Worm (Caenorhabditis elegans) whole organism, L3 larva: Measurements from ENCODE around the gene dyf-18.

Experiments
- R02D3.7 ChIP-seq: fragments of 150-350 bp; optimal IDR thresholded peaks from 2 replicates; lab custom pipeline; 2014; ENCODE audit warnings: missing biosample characterization, missing genetic modification characterization
- ZK546.5 ChIP-seq: sonication (generic microtip); optimal IDR thresholded peaks from 2 replicates; lab custom pipeline; 2017; ENCODE audit warnings: missing biosample characterization, missing genetic modification characterization
- aly-2 ChIP-seq: fragments of 150-350 bp; optimal IDR thresholded peaks from 2 replicates; lab custom pipeline; 2014; ENCODE audit warnings: missing biosample characterization, missing genetic modification characterization
- ama-1 ChIP-seq: fragments of 150-350 bp; optimal IDR thresholded peaks from 2 replicates; lab custom pipeline; 2018
- ceh-16 ChIP-seq: sonication (generic microtip); optimal IDR thresholded peaks from 2 replicates; lab custom pipeline; 2017; ENCODE audit warnings: missing biosample characterization, missing genetic modification characterization
- ceh-82 ChIP-seq: fragments of 150-350 bp; optimal IDR thresholded peaks from 2 replicates; lab custom pipeline; 2014; ENCODE audit warnings: missing biosample characterization, missing genetic modification characterization
- ceh-9 ChIP-seq: sonication (generic microtip); optimal IDR thresholded peaks from 2 replicates; lab custom pipeline; 2018; ENCODE audit warnings: missing biosample characterization, missing genetic modification characterization
- daf-12 ChIP-seq: fragments of 150-350 bp; optimal IDR thresholded peaks from 2 replicates; lab custom pipeline; 2014; ENCODE audit warnings: missing biosample characterization, missing genetic modification reagents, missing genetic modification characterization
- egl-27 ChIP-seq: sonication (generic microtip); optimal IDR thresholded peaks from 4 replicates; lab custom pipeline; 2017; ENCODE audit warnings: missing biosample characterization, missing genetic modification reagents, missing genetic modification characterization
- egl-5 ChIP-seq: fragments of 150-350 bp; optimal IDR thresholded peaks from 2 replicates; lab custom pipeline; 2017; ENCODE audit warnings: missing biosample characterization, missing genetic modification reagents, missing genetic modification characterization, inconsistent platforms
- elt-1 ChIP-seq: fragments of 150-350 bp; optimal IDR thresholded peaks from 2 replicates; lab custom pipeline; 2014; ENCODE audit warnings: missing biosample characterization, missing genetic modification characterization
- elt-2 ChIP-seq: sonication (generic microtip); optimal IDR thresholded peaks from 2 replicates; lab custom pipeline; 2016; ENCODE audit warnings: missing genetic modification reagents, mild to moderate bottlenecking, missing genetic modification characterization, missing compliant biosample characterization
- elt-3 ChIP-seq, 3 experiments: fragments of 150-350 bp in 1 of 3; sonication (generic microtip) in 2 of 3; optimal IDR thresholded peaks; 2 replicates in 2 of 3; 4 replicates in 1 of 3; lab custom pipeline; 2014 to 2017; ENCODE audit warnings: missing biosample characterization in 3 of 3, missing genetic modification characterization in 3 of 3
- fkh-10 ChIP-seq: sonication (generic microtip); optimal IDR thresholded peaks from 2 replicates; lab custom pipeline; 2017; ENCODE audit warnings: missing biosample characterization, missing genetic modification reagents, missing genetic modification characterization
- fkh-2 ChIP-seq: fragments of 150-350 bp; optimal IDR thresholded peaks from 2 replicates; lab custom pipeline; 2014; ENCODE audit warnings: missing biosample characterization, missing genetic modification reagents, missing genetic modification characterization
- fos-1 ChIP-seq: fragments of 150-350 bp; optimal IDR thresholded peaks from 2 replicates; lab custom pipeline; 2014; ENCODE audit warnings: missing biosample characterization, missing genetic modification characterization
- hmg-11 ChIP-seq: sonication (generic microtip); optimal IDR thresholded peaks from 2 replicates; lab custom pipeline; 2016; ENCODE audit warnings: missing genetic modification characterization, missing compliant biosample characterization
- lin-15B ChIP-seq: fragments of 150-350 bp; optimal IDR thresholded peaks from 2 replicates; lab custom pipeline; 2014; ENCODE audit warnings: missing biosample characterization, missing genetic modification characterization
- lin-39 ChIP-seq: fragments of 150-350 bp; optimal IDR thresholded peaks from 2 replicates; lab custom pipeline; 2018; ENCODE audit warnings: missing biosample characterization, missing genetic modification reagents, missing genetic modification characterization
- lsy-12 ChIP-seq: sonication (generic microtip); optimal IDR thresholded peaks from 2 replicates; lab custom pipeline; 2016; ENCODE audit warnings: mild to moderate bottlenecking, missing genetic modification characterization, missing compliant biosample characterization
- mdl-1 ChIP-seq: fragments of 150-350 bp; optimal IDR thresholded peaks from 2 replicates; lab custom pipeline; 2014; ENCODE audit warnings: missing biosample characterization, missing genetic modification characterization
- nfya-1 ChIP-seq: sonication (generic microtip); optimal IDR thresholded peaks from 2 replicates; lab custom pipeline; 2017; ENCODE audit warnings: missing genetic modification characterization, mild to moderate bottlenecking, missing compliant biosample characterization, antibody characterized with exemption, moderate library complexity; ENCODE audit not compliant: insufficient read depth
- nhr-12 ChIP-seq: fragments of 150-350 bp; optimal IDR thresholded peaks from 2 replicates; lab custom pipeline; 2014; ENCODE audit warnings: missing biosample characterization, missing genetic modification characterization
- nhr-23 ChIP-seq: fragments of 150-350 bp; optimal IDR thresholded peaks from 2 replicates; lab custom pipeline; 2014; ENCODE audit warnings: missing biosample characterization, missing genetic modification reagents, missing genetic modification characterization
- nhr-237 ChIP-seq: fragments of 150-350 bp; optimal IDR thresholded peaks from 2 replicates; lab custom pipeline; 2014; ENCODE audit warnings: missing biosample characterization, missing genetic modification characterization
- nhr-25 ChIP-seq: sonication (generic microtip); optimal IDR thresholded peaks from 2 replicates; lab custom pipeline; 2017; ENCODE audit warnings: missing biosample characterization, missing genetic modification characterization
- nhr-28 ChIP-seq: fragments of 150-350 bp; optimal IDR thresholded peaks from 2 replicates; lab custom pipeline; 2014; ENCODE audit warnings: missing biosample characterization, missing genetic modification characterization
- nhr-43 ChIP-seq: sonication (generic microtip); optimal IDR thresholded peaks from 2 replicates; lab custom pipeline; 2016; ENCODE audit warnings: mild to moderate bottlenecking, missing genetic modification characterization, missing compliant biosample characterization; ENCODE audit not compliant: poor library complexity, severe bottlenecking
- nhr-67 ChIP-seq: fragments of 150-350 bp; optimal IDR thresholded peaks from 2 replicates; lab custom pipeline; 2014; ENCODE audit warnings: missing biosample characterization, missing genetic modification characterization
- nhr-76 ChIP-seq: fragments of 150-350 bp; sonication (generic microtip); optimal IDR thresholded peaks from 5 replicates; lab custom pipeline; 2014; ENCODE audit warnings: missing biosample characterization, missing genetic modification characterization
- pha-4 ChIP-seq: fragments of 150-350 bp; optimal IDR thresholded peaks from 2 replicates; lab custom pipeline; 2014; ENCODE audit warnings: missing biosample characterization, missing genetic modification reagents, missing genetic modification characterization
- pqm-1 ChIP-seq: fragments of 150-350 bp; optimal IDR thresholded peaks from 2 replicates; lab custom pipeline; 2017; ENCODE audit warnings: missing biosample characterization, missing genetic modification characterization, inconsistent platforms
- tbx-2 ChIP-seq: sonication (generic microtip); optimal IDR thresholded peaks from 2 replicates; lab custom pipeline; 2016; ENCODE audit warnings: mild to moderate bottlenecking, missing genetic modification characterization, missing compliant biosample characterization
- unc-39 ChIP-seq: sonication (generic microtip); optimal IDR thresholded peaks from 4 replicates; lab custom pipeline; 2017; ENCODE audit warnings: missing biosample characterization, missing genetic modification characterization
- unc-62 ChIP-seq: fragments of 150-350 bp; sonication (generic microtip); optimal IDR thresholded peaks from 4 replicates; lab custom pipeline; 2014; ENCODE audit warnings: missing biosample characterization, missing genetic modification reagents, missing genetic modification characterization
- zag-1 ChIP-seq: fragments of 150-350 bp; optimal IDR thresholded peaks from 2 replicates; lab custom pipeline; 2014; ENCODE audit warnings: missing biosample characterization, missing genetic modification characterization
- ztf-11 ChIP-seq: fragments of 150-350 bp; optimal IDR thresholded peaks from 2 replicates; lab custom pipeline; 2014; ENCODE audit warnings: missing biosample characterization, missing genetic modification characterization
- ztf-4 ChIP-seq: fragments of 150-350 bp; optimal IDR thresholded peaks from 2 replicates; lab custom pipeline; 2014; ENCODE audit warnings: missing biosample characterization, missing genetic modification characterization

Gene dyf-18

ce11 chrIV:11809047-11809446 is 8.1 kb upstream of the dyf-18 start:
- TF ChIP-seq fkh-10 (GFP tag; lab: Kevin White, UChicago) (no peak), aly-2 (tag; lab: Kevin White, UChicago) (no peak), nhr-43 (tag; lab: Kevin White, UChicago) (peak; percentile 69), nhr-237 (tag; lab: Kevin White, UChicago) (no peak), zag-1 (tag; lab: Kevin White, UChicago) (no peak), ZK546.5 (no peak), ama-1 (no peak), R02D3.7 (tag; lab: Kevin White, UChicago) (no peak), nhr-76 (tag; lab: Kevin White, UChicago) (no peak), fos-1 (tag; lab: Kevin White, UChicago) (no peak), lin-15B (no peak), elt-3 (tag; optimal IDR thresholded peaks at IDR 0.05; lab: Kevin White, UChicago) (peak in 2 of 3 experiments; percentile 42 to 67), lin-39 (no peak), ceh-82 (tag; lab: Kevin White, UChicago) (no peak), ceh-16 (tag; lab: Kevin White, UChicago) (no peak), unc-62 (no peak), nhr-25 (tag; lab: Kevin White, UChicago) (peak; percentile 28), elt-2 (tag; lab: Kevin White, UChicago) (no peak), nhr-23 (tag; lab: Kevin White, UChicago) (peak; percentile 84), egl-27 (tag; lab: Kevin White, UChicago) (no peak), ceh-9 (no peak)

ce11 chrIV:11804053-11804452 is 3.1 kb upstream of the dyf-18 start, which contains the start of gene H01G02.1:
Gene H01G02.1 (minus strand): TSS chrIV:11804153.
- no peak for TF ChIP-seq elt-1 (tag; lab: Kevin White, UChicago)
- no peak for TF ChIP-seq nhr-76 (tag; lab: Kevin White, UChicago)
- no peak for TF ChIP-seq elt-3 (tag; optimal IDR thresholded peaks at IDR 0.05; lab: Kevin White, UChicago)
- no peak for TF ChIP-seq nhr-67 (tag; lab: Kevin White, UChicago)
- TF ChIP-seq ama-1 = no peak
- TF ChIP-seq hmg-11 (tag; lab: Kevin White, UChicago) = no peak
- TF ChIP-seq fos-1 (tag; lab: Kevin White, UChicago) = no peak
- TF ChIP-seq pha-4 (tag; lab: Kevin White, UChicago) = no peak
- TF ChIP-seq ceh-82 (tag; lab: Kevin White, UChicago) = no peak
- TF ChIP-seq nfya-1 (tag; lab: Kevin White, UChicago) = no peak
- TF ChIP-seq daf-12 (tag; lab: Kevin White, UChicago) = no peak
- TF ChIP-seq nhr-25 (tag; lab: Kevin White, UChicago) = no peak
- TF ChIP-seq tbx-2 (tag; lab: Kevin White, UChicago) = no peak
- TF ChIP-seq unc-39 = no peak
- TF ChIP-seq mdl-1 (tag; lab: Kevin White, UChicago) = no peak

ce11 chrIV:11803044-11803443 is 2.1 kb upstream of the dyf-18 start, which contains the start of gene H01G02.4:
Gene H01G02.4 (minus strand): TSS chrIV:11803144.
- no peak for TF ChIP-seq nhr-12
- no peak for TF ChIP-seq lsy-12
- TF ChIP-seq egl-27 (tag; lab: Kevin White, UChicago) = no peak
- TF ChIP-seq fkh-2 (tag; lab: Kevin White, UChicago) = no peak
- TF ChIP-seq ztf-11 = no peak
- no peak for TF ChIP-seq nhr-28 (tag; lab: Kevin White, UChicago)
- TF ChIP-seq unc-39 = no peak
- no peak for TF ChIP-seq elt-1 (tag; lab: Kevin White, UChicago)
- TF ChIP-seq elt-2 (tag; lab: Kevin White, UChicago) = no peak
- TF ChIP-seq ama-1 = no peak
- no peak for TF ChIP-seq nhr-237 (tag; lab: Kevin White, UChicago)
- TF ChIP-seq pqm-1 = no peak
- TF ChIP-seq ztf-4 (tag; lab: Kevin White, UChicago) = no peak

ce11 chrIV:11799240-11799639 is 1.7 kb downstream of the dyf-18 start:
- TF ChIP-seq egl-5 (tag; lab: Kevin White, UChicago) (peak; percentile 69), nhr-67 (tag; lab: Kevin White, UChicago) (no peak)
